Fruit fly (Drosophila melanogaster) whole organism, embryonic: ENCODE data around the gene RhoGAP93B.

ENCODE experiments used
- Atf3 ChIP-seq: fragments of 200-800 bp; sonication (Bioruptor generic); optimal IDR thresholded peaks from 3 replicates; lab custom pipeline; 2016; ENCODE audit warnings: missing biosample characterization, missing genetic modification characterization
- B-H1 ChIP-seq: fragments of 200-800 bp; sonication (Bioruptor generic); IDR thresholded peaks from 3 replicates; pipeline ENCODE4 v1.3.6; 2022; ENCODE audit warnings: missing biosample characterization, missing genetic modification characterization
- CG10267 ChIP-seq: fragments of 200-800 bp; sonication (Bioruptor generic); optimal IDR thresholded peaks from 2 replicates; lab custom pipeline; 2018; ENCODE audit warnings: missing biosample characterization, mild to moderate bottlenecking, missing genetic modification characterization, moderate library complexity
- CG10431 ChIP-seq: fragments of 200-800 bp; sonication (Bioruptor generic); optimal IDR thresholded peaks from 3 replicates; lab custom pipeline; 2018; ENCODE audit warnings: missing biosample characterization, mild to moderate bottlenecking, missing genetic modification characterization
- CG11723 ChIP-seq: fragments of 200-800 bp; sonication (Bioruptor generic); optimal IDR thresholded peaks from 2 replicates; lab custom pipeline; 2017; ENCODE audit warnings: missing biosample characterization, mild to moderate bottlenecking, missing genetic modification characterization
- CG12219 ChIP-seq: fragments of 200-800 bp; sonication (Bioruptor generic); optimal IDR thresholded peaks from 3 replicates; lab custom pipeline; 2018; ENCODE audit warnings: missing biosample characterization, mild to moderate bottlenecking, missing genetic modification characterization
- CG13296 ChIP-seq: fragments of 200-800 bp; sonication (Bioruptor generic); optimal IDR thresholded peaks from 3 replicates; lab custom pipeline; 2018; ENCODE audit warnings: missing biosample characterization, mild to moderate bottlenecking, missing genetic modification characterization
- CG15696 ChIP-seq: fragments of 200-800 bp; sonication (Bioruptor generic); optimal IDR thresholded peaks from 2 replicates; lab custom pipeline; 2019; ENCODE audit warnings: missing biosample characterization, mild to moderate bottlenecking, missing genetic modification characterization, moderate library complexity
- CG17829 ChIP-seq: fragments of 200-800 bp; optimal IDR thresholded peaks from 2 replicates; lab custom pipeline; 2019; ENCODE audit warnings: missing biosample characterization, mild to moderate bottlenecking, missing genetic modification characterization, moderate library complexity
- CG31365 ChIP-seq: fragments of 200-800 bp; sonication (Bioruptor generic); optimal IDR thresholded peaks from 2 replicates; lab custom pipeline; 2018; ENCODE audit warnings: missing biosample characterization, mild to moderate bottlenecking, missing genetic modification characterization
- CG33213 ChIP-seq: fragments of 200-800 bp; sonication (Bioruptor generic); optimal IDR thresholded peaks from 3 replicates; lab custom pipeline; 2016; ENCODE audit warnings: missing biosample characterization, missing genetic modification characterization
- CG34422 ChIP-seq: fragments of 200-800 bp; sonication (Bioruptor generic); IDR thresholded peaks from 3 replicates; pipeline ENCODE4 v1.3.6; 2022; ENCODE audit warnings: missing biosample characterization, missing genetic modification characterization
- CG4328 ChIP-seq: fragments of 200-800 bp; sonication (Bioruptor generic); optimal IDR thresholded peaks from 3 replicates; lab custom pipeline; 2017; ENCODE audit warnings: missing biosample characterization, missing genetic modification reagents, missing genetic modification characterization
- CG4360 ChIP-seq: fragments of 200-800 bp; sonication (Bioruptor generic); IDR thresholded peaks from 2 replicates; pipeline ENCODE4 v1.3.6; 2022; ENCODE audit warnings: missing biosample characterization, missing genetic modification characterization
- CG4404 ChIP-seq: fragments of 200-800 bp; sonication (Bioruptor generic); IDR thresholded peaks from 2 replicates; pipeline ENCODE4 v1.3.6; 2022; ENCODE audit warnings: missing biosample characterization, missing genetic modification characterization
- CG5245 ChIP-seq: fragments of 200-800 bp; sonication (Bioruptor generic); optimal IDR thresholded peaks from 3 replicates; lab custom pipeline; 2016; ENCODE audit warnings: missing biosample characterization, missing genetic modification characterization
- CG7372 ChIP-seq: fragments of 200-800 bp; sonication (Bioruptor generic); IDR thresholded peaks from 2 replicates; pipeline ENCODE4 v1.3.6; 2022; ENCODE audit warnings: missing biosample characterization, missing genetic modification characterization
- CG8281 ChIP-seq: fragments of 200-800 bp; sonication (Bioruptor generic); optimal IDR thresholded peaks from 2 replicates; lab custom pipeline; 2018; ENCODE audit warnings: missing biosample characterization, mild to moderate bottlenecking, missing genetic modification characterization, moderate library complexity
- CG8924 ChIP-seq: fragments of 200-800 bp; optimal IDR thresholded peaks from 3 replicates; lab custom pipeline; 2019; ENCODE audit warnings: missing biosample characterization, mild to moderate bottlenecking, missing genetic modification characterization, moderate library complexity
- CG9797 ChIP-seq: fragments of 200-800 bp; sonication (Bioruptor generic); optimal IDR thresholded peaks from 3 replicates; lab custom pipeline; 2018; ENCODE audit warnings: missing biosample characterization, mild to moderate bottlenecking, missing genetic modification characterization
- CHES-1-like ChIP-seq: fragments of 200-800 bp; sonication (Bioruptor generic); optimal IDR thresholded peaks from 2 replicates; lab custom pipeline; 2016; ENCODE audit warnings: missing biosample characterization, missing genetic modification characterization
- CTCF ChIP-seq: fragments of 200-800 bp; sonication (Bioruptor generic); optimal IDR thresholded peaks from 2 replicates; lab custom pipeline; 2017; ENCODE audit warnings: missing biosample characterization, mild to moderate bottlenecking, missing genetic modification characterization, moderate library complexity
- Dll ChIP-seq: fragments of 200-800 bp; sonication (Bioruptor generic); IDR thresholded peaks from 4 replicates; pipeline ENCODE4 v1.3.6; 2022; ENCODE audit warnings: missing biosample characterization, missing genetic modification characterization; ENCODE audit not compliant: partially characterized antibody
- Ets97D ChIP-seq: fragments of 200-800 bp; sonication (Bioruptor generic); optimal IDR thresholded peaks from 3 replicates; lab custom pipeline; 2016; ENCODE audit warnings: missing biosample characterization, missing genetic modification characterization
- HLH3B ChIP-seq: fragments of 200-800 bp; sonication (Bioruptor generic); IDR thresholded peaks from 2 replicates; pipeline ENCODE4 v1.3.6; 2022; ENCODE audit warnings: missing biosample characterization, missing genetic modification characterization
- HLH4C ChIP-seq: fragments of 200-800 bp; sonication (Bioruptor generic); IDR thresholded peaks from 3 replicates; pipeline ENCODE4 v1.3.6; 2022; ENCODE audit warnings: missing biosample characterization, missing genetic modification characterization; ENCODE audit not compliant: partially characterized antibody
- Hr3 ChIP-seq: fragments of 200-800 bp; sonication (Bioruptor generic); optimal IDR thresholded peaks from 3 replicates; lab custom pipeline; 2016; ENCODE audit warnings: missing biosample characterization, missing genetic modification characterization
- Lhr ChIP-seq: fragments of 200-800 bp; sonication (Bioruptor generic); optimal IDR thresholded peaks from 3 replicates; lab custom pipeline; 2017; ENCODE audit warnings: mild to moderate bottlenecking, missing biosample characterization, missing genetic modification reagents, missing genetic modification characterization
- NK7.1 ChIP-seq: fragments of 200-800 bp; sonication (Bioruptor generic); optimal IDR thresholded peaks from 3 replicates; lab custom pipeline; 2016; ENCODE audit warnings: missing biosample characterization, missing genetic modification characterization
- Side ChIP-seq: fragments of 200-800 bp; sonication (Bioruptor generic); optimal IDR thresholded peaks from 2 replicates; lab custom pipeline; 2016; ENCODE audit warnings: missing biosample characterization, missing genetic modification characterization
- Sry-β ChIP-seq: fragments of 200-800 bp; sonication (Bioruptor generic); optimal IDR thresholded peaks from 2 replicates; lab custom pipeline; 2018; ENCODE audit warnings: missing biosample characterization, mild to moderate bottlenecking, missing genetic modification characterization, moderate library complexity
- TFAM ChIP-seq: fragments of 200-800 bp; sonication (Bioruptor generic); optimal IDR thresholded peaks from 2 replicates; lab custom pipeline; 2017; ENCODE audit warnings: missing biosample characterization, missing genetic modification characterization, inconsistent platforms
- ase ChIP-seq: fragments of 200-800 bp; sonication (Bioruptor generic); IDR thresholded peaks from 3 replicates; pipeline ENCODE4 v1.3.6; 2022; ENCODE audit warnings: missing biosample characterization, missing genetic modification characterization
- btn ChIP-seq: fragments of 200-800 bp; sonication (Bioruptor generic); optimal IDR thresholded peaks from 2 replicates; lab custom pipeline; 2016; ENCODE audit warnings: missing biosample characterization, missing genetic modification characterization
- caup ChIP-seq: fragments of 200-800 bp; sonication (Bioruptor generic); optimal IDR thresholded peaks from 3 replicates; lab custom pipeline; 2017; ENCODE audit warnings: missing biosample characterization, mild to moderate bottlenecking, missing genetic modification characterization, moderate library complexity; ENCODE audit not compliant: severe bottlenecking
- chm ChIP-seq: fragments of 200-800 bp; sonication (Bioruptor generic); IDR thresholded peaks from 2 replicates; pipeline ENCODE4 v1.3.6; 2022; ENCODE audit warnings: missing biosample characterization, missing genetic modification characterization
- cwo ChIP-seq: fragments of 200-800 bp; sonication (Bioruptor generic); optimal IDR thresholded peaks from 3 replicates; lab custom pipeline; 2017; ENCODE audit warnings: missing biosample characterization, missing genetic modification characterization, mild to moderate bottlenecking, moderate library complexity, missing genetic modification reagents
- emc ChIP-seq: fragments of 200-800 bp; sonication (Bioruptor generic); optimal IDR thresholded peaks from 2 replicates; lab custom pipeline; 2016; ENCODE audit warnings: missing biosample characterization, missing genetic modification characterization
- ems ChIP-seq: fragments of 200-800 bp; sonication (Bioruptor generic); optimal IDR thresholded peaks from 3 replicates; lab custom pipeline; 2016; ENCODE audit warnings: missing biosample characterization, missing genetic modification characterization
- gcm ChIP-seq: fragments of 200-800 bp; sonication (Bioruptor generic); optimal IDR thresholded peaks from 2 replicates; lab custom pipeline; 2019; ENCODE audit warnings: missing biosample characterization, mild to moderate bottlenecking, missing genetic modification characterization, moderate library complexity
- ken ChIP-seq: fragments of 200-800 bp; sonication (Bioruptor generic); IDR thresholded peaks from 3 replicates; pipeline ENCODE4 v1.3.6; 2022; ENCODE audit warnings: missing biosample characterization, missing genetic modification characterization
- lola ChIP-seq, 3 experiments: fragments of >200 bp in 2 of 3; fragments of 200-800 bp in 1 of 3; sonication (Bioruptor generic) in 1 of 3; optimal IDR thresholded peaks; 2 replicates each; lab custom pipeline; 2017 to 2019; ENCODE audit warnings: missing biosample characterization in 3 of 3, missing genetic modification characterization in 3 of 3, mild to moderate bottlenecking in 1 of 3, moderate library complexity in 1 of 3
- maf-S ChIP-seq: fragments of 200-800 bp; sonication (Bioruptor generic); optimal IDR thresholded peaks from 2 replicates; lab custom pipeline; 2016; ENCODE audit warnings: missing biosample characterization, missing genetic modification characterization
- nmo ChIP-seq: fragments of 200-800 bp; sonication (Bioruptor generic); optimal IDR thresholded peaks from 2 replicates; lab custom pipeline; 2018; ENCODE audit warnings: missing biosample characterization, mild to moderate bottlenecking, missing genetic modification characterization, moderate library complexity
- peb ChIP-seq: fragments of 200-800 bp; sonication (Bioruptor generic); IDR thresholded peaks from 2 replicates; pipeline ENCODE4 v1.3.6; 2022; ENCODE audit warnings: missing biosample characterization, missing genetic modification characterization
- pnt ChIP-seq: fragments of 200-800 bp; sonication (Bioruptor generic); optimal IDR thresholded peaks from 3 replicates; lab custom pipeline; 2016; ENCODE audit warnings: missing biosample characterization, missing genetic modification characterization
- pzg ChIP-seq: fragments of 200-800 bp; sonication (Bioruptor generic); optimal IDR thresholded peaks from 3 replicates; lab custom pipeline; 2018; ENCODE audit warnings: missing biosample characterization, mild to moderate bottlenecking, missing genetic modification characterization, moderate library complexity
- shn ChIP-seq: fragments of 200-800 bp; sonication (Bioruptor generic); optimal IDR thresholded peaks from 3 replicates; lab custom pipeline; 2016; ENCODE audit warnings: missing biosample characterization, missing genetic modification characterization
- stc ChIP-seq: fragments of 200-800 bp; sonication (Bioruptor generic); IDR thresholded peaks from 2 replicates; pipeline ENCODE4 v1.3.6; 2022; ENCODE audit warnings: missing biosample characterization, missing genetic modification characterization
- wdn ChIP-seq: fragments of 200-800 bp; sonication (Bioruptor generic); IDR thresholded peaks from 2 replicates; pipeline ENCODE4 v1.3.6; 2022; ENCODE audit warnings: missing biosample characterization, missing genetic modification characterization

RhoGAP93B gene

dm6 chr3R:21140458-21140857, 42.8 kb upstream of the RhoGAP93B start, which contains the start of gene SNF4Agamma (continued):
- TF ChIP-seq NK7.1 (GFP tag; lab: Kevin White, UChicago) (no peak), Lhr (GFP tag; lab: Kevin White, UChicago) (peak; percentile 45), peb (GFP tag; lab: Robert Waterston, UW) (no peak), emc (GFP tag; lab: Kevin White, UChicago) (no peak), CG8281 (no peak), HLH4C (GFP tag; lab: Robert Waterston, UW) (peak; percentile 53; the same call in 2 of the 3 replicates), cwo (GFP tag; lab: Kevin White, UChicago) (no peak), CG7372 (GFP tag; lab: Robert Waterston, UW) (no peak), lola (GFP tag; optimal IDR thresholded peaks at IDR 0.05; lab: Kevin White, UChicago) (no peak), Sry-β (no peak), HLH3B (no peak), CG34422 (GFP tag; lab: Robert Waterston, UW) (0 out of 3 replicates have a peak, but pooled peaks have one; percentile 19), CG10267 (tag; lab: Kevin White, UChicago) (peak; percentile 23)

dm6 chr3R:21138220-21138754, 40.7 kb upstream of the RhoGAP93B start, which contains the start of gene meigo:
Gene meigo (plus strand): TSS chr3R:21138270.
- TF ChIP-seq CG15696 (tag; lab: Kevin White, UChicago) (peak; percentile 69), CG10431 (GFP tag; lab: Kevin White, UChicago) (no peak), pnt (GFP tag; lab: Kevin White, UChicago) (peak; percentile 8), TFAM (GFP tag; lab: Kevin White, UChicago) (no peak), gcm (GFP tag; lab: Kevin White, UChicago) (peak; percentile 51), wdn (GFP tag; lab: Robert Waterston, UW) (no peak), CG33213 (peak; percentile 18), maf-S (GFP tag; lab: Kevin White, UChicago) (peak; percentile 43), stc (no peak), shn (peak; percentile 6), CTCF (GFP tag; lab: Kevin White, UChicago) (peak; percentile 15), CG13296 (GFP tag; lab: Kevin White, UChicago) (peak; percentile 76), CG12219 (no peak), CG11723 (GFP tag; lab: Kevin White, UChicago) (no peak), Ets97D (GFP tag; lab: Kevin White, UChicago) (peak; percentile 53), CG4328 (GFP tag; lab: Kevin White, UChicago) (peak; percentile 42), caup (GFP tag; lab: Kevin White, UChicago) (no peak), Hr3 (GFP tag; lab: Kevin White, UChicago) (peak; percentile 68), CG9797 (GFP tag; lab: Kevin White, UChicago) (peak; percentile 91), pzg (GFP tag; lab: Kevin White, UChicago) (peak; percentile 83), B-H1 (GFP tag; lab: Robert Waterston, UW) (peak; percentile 45; the same call in 2 of the 3 replicates), chm (no peak), CG17829 (tag; lab: Kevin White, UChicago) (peak; percentile 85), ems (GFP tag; lab: Kevin White, UChicago) (peak; percentile 43), btn (GFP tag; lab: Kevin White, UChicago) (no peak), CG4360 (GFP tag; lab: Robert Waterston, UW) (no peak), CG8924 (tag; lab: Kevin White, UChicago) (peak; percentile 66), CG5245 (GFP tag; lab: Kevin White, UChicago) (peak; percentile 29), ase (no peak), ken (GFP tag; lab: Robert Waterston, UW) (no peak), Atf3 (GFP tag; lab: Kevin White, UChicago) (peak; percentile 19), CG4404 (GFP tag; lab: Robert Waterston, UW) (peak; percentile 41; the same call in 1 of the 2 replicates), Dll (no peak), CG31365 (tag; lab: Kevin White, UChicago) (no peak), nmo (peak; percentile 86), Side (peak; percentile 23), CHES-1-like (GFP tag; lab: Kevin White, UChicago) (peak; percentile 28)
